Fruit fly (Drosophila melanogaster): Measurements from ENCODE around the gene Nf-YB.

Nf-YB gene

DNA sequence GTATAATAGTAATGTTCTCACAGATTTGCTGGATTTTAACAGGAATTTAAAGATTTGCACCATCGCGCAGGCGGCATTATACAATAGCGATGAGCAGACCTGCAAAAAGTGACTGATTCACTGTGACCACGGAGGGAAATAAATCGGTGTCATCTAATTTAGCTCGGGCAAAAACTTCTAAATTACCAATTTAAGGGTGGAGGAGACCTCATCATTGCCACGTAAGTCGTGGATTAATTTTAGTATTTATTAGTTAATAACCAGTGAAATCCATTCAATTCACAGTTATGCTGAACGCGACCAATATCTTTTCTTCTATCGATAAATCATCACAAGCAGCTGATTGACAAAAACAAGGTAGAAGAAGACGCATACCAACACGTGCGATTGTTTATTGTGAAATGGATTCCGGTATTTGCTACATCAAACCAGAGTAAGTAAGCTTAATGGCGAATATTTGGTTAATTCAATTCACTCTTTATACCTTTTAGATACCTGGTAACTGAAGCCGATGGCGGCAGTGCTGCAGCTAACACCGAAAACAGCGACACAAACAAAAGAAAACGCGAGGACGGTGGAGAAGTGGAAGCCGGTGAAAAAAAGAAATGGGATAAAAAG, 22.8 kb downstream of the Nf-YB start, which contains the start of the genes CG10628 and Dus3 (continued):
- peak; percentile 70 for TF ChIP-seq CG30020 (tag; optimal IDR thresholded peaks at IDR 0.05)
- no peak for TF ChIP-seq sqz (GFP tag; optimal IDR thresholded peaks at IDR 0.05)
- TF ChIP-seq CG4820 (GFP tag; optimal IDR thresholded peaks at IDR 0.05), result peak; percentile 90
- peak; percentile 89 for TF ChIP-seq HHEX (GFP tag; optimal IDR thresholded peaks at IDR 0.05)
- TF ChIP-seq yki (optimal IDR thresholded peaks at IDR 0.05), result no peak
- peak; percentile 97 for TF ChIP-seq Max (GFP tag; optimal IDR thresholded peaks at IDR 0.05)
- peak; percentile 98 for TF ChIP-seq sens (GFP tag)
- no peak for TF ChIP-seq CG1832 (GFP tag; optimal IDR thresholded peaks at IDR 0.05)

DNA sequence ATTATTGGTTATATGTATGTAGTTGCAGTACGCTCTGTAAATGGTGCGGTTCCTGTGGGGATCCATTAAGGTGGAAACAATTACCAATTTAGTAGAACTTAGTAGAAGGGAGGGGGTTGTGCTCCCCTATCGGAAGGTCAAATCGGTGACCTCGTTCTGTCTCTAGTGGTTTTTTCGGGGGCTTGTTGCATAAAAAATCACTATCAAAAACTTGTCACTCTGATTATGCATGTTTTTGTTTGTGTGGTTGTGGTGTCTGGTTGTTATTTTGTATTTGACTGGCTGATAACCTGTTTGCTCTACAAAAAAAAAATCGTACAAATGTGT, 27.6 kb downstream of the Nf-YB start:
- TF ChIP-seq Hr78 (GFP tag; optimal IDR thresholded peaks at IDR 0.05) (peak in 1 of 2 experiments; percentile 71), Pdp1 (GFP tag; optimal IDR thresholded peaks at IDR 0.05) (peak in 1 of 2 experiments; percentile 96), ci (GFP tag; IDR thresholded peaks at IDR 0.05) (no peak), pum (GFP tag; optimal IDR thresholded peaks at IDR 0.05) (no peak), CG6654 (GFP tag; optimal IDR thresholded peaks at IDR 0.05) (no peak), CG10565 (GFP tag; optimal IDR thresholded peaks at IDR 0.05) (no peak), Ravus (GFP tag; IDR thresholded peaks at IDR 0.05) (no peak), chn (GFP tag; optimal IDR thresholded peaks at IDR 0.05) (no peak), Awh (GFP tag; IDR thresholded peaks at IDR 0.05) (0 out of 2 replicates have a peak, but pooled peaks have one; percentile 20), unpg (GFP tag; optimal IDR thresholded peaks at IDR 0.05) (no peak)

DNA sequence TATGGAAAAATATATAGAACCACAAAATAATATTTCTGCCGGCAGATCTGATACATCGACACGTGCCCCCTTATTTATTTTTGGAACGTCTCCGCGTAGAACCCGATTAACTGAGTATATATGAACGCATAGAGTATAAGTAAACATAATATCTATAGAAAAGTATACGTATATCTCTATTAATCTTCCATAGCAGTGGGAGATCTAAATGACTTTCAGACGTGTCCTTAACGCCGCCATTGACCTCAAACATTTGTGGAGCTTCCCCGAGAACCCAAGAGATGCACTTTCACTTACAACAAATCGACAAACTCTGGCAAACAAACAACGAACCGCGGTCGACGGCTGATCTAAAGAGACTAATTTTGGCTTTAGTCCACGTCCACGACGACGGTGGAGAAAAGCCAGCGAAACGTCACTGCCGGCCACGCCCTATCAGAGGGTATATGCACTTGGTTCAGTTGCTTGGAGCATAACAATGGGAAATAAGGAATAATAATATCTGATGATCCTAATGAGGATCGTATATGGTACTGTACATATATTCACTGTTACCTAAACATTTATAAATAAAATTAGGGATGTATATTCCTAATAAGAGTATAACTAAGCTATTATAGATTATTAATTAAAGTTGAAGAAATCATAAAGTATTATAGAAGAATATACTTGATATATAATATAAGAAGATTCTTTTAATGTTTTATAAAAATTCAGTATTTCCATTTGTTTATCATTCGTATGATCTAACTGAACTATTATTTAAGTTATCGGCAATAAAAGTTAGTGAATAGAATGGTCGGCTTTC, 28.1 kb downstream of the Nf-YB start, which contains the start of gene fbp:
fbp (minus strand) TSS at position 364 of the 808 bp plus-strand sequence.
- TF ChIP-seq Dbx (GFP tag; IDR thresholded peaks at IDR 0.05) (peak; percentile 44; the same call in 1 of the 3 replicates), CG17328 (GFP tag; IDR thresholded peaks at IDR 0.05) (0 out of 2 replicates have a peak, but pooled peaks have one; percentile 13), MTF-1 (GFP tag; optimal IDR thresholded peaks at IDR 0.05; ENCODE audit: borderline replicate concordance) (no peak), tup (GFP tag; optimal IDR thresholded peaks at IDR 0.05) (no peak), Stat92E (GFP tag; optimal IDR thresholded peaks at IDR 0.05) (peak in 1 of 3 experiments; percentile 25), CG2202 (tag; optimal IDR thresholded peaks at IDR 0.05) (no peak), CG6254 (GFP tag; optimal IDR thresholded peaks at IDR 0.05) (no peak), CG32767 (GFP tag; IDR thresholded peaks at IDR 0.05) (no peak), sens-2 (GFP tag; IDR thresholded peaks at IDR 0.05) (no peak), Hmr (GFP tag; optimal IDR thresholded peaks at IDR 0.05) (peak; percentile 76), slp2 (GFP tag; optimal IDR thresholded peaks at IDR 0.05) (no peak), Dp (GFP tag; optimal IDR thresholded peaks at IDR 0.05) (no peak), lov (optimal IDR thresholded peaks at IDR 0.05) (no peak), lov (GFP tag; IDR thresholded peaks at IDR 0.05) (0 out of 3 replicates have a peak, but pooled peaks have one; percentile 41), CG9215 (GFP tag; IDR thresholded peaks at IDR 0.05) (peak; percentile 48), CG9727 (GFP tag; optimal IDR thresholded peaks at IDR 0.05) (peak; percentile 80), amos (GFP tag; IDR thresholded peaks at IDR 0.05; ENCODE audit: partially characterized antibody) (peak; percentile 18; the same call in 1 of the 2 replicates), Ptx1 (GFP tag; IDR thresholded peaks at IDR 0.05) (peak; percentile 55), sima (GFP tag; optimal IDR thresholded peaks at IDR 0.05) (no peak), CG11398 (GFP tag; optimal IDR thresholded peaks at IDR 0.05) (no peak), caup (GFP tag; optimal IDR thresholded peaks at IDR 0.05; ENCODE audit: severe bottlenecking) (peak; percentile 27), pum (GFP tag; optimal IDR thresholded peaks at IDR 0.05) (no peak), fd3F (GFP tag; optimal IDR thresholded peaks at IDR 0.05) (peak; percentile 51), Dip2 (GFP tag; IDR thresholded peaks at IDR 0.05) (no peak), CG3726 (GFP tag; IDR thresholded peaks at IDR 0.05) (peak; percentile 55; the same call in 1 of the 3 replicates), da (GFP tag; optimal IDR thresholded peaks at IDR 0.05) (no peak), Hmx (GFP tag; optimal IDR thresholded peaks at IDR 0.05) (no peak), CG34224 (GFP tag; IDR thresholded peaks at IDR 0.05; ENCODE audit: partially characterized antibody) (no peak), emc (GFP tag; optimal IDR thresholded peaks at IDR 0.05) (no peak)
